Fruit fly (Drosophila melanogaster) whole organism, pupa: ENCODE measurements around the gene Jasper.

Experiments used
- CG9948 ChIP-seq: fragments of 200-800 bp; sonication (Bioruptor generic); optimal IDR thresholded peaks from 2 replicates; lab custom pipeline; 2018; ENCODE audit warnings: missing biosample characterization, mild to moderate bottlenecking, missing genetic modification characterization, moderate library complexity
- Snoo ChIP-seq: fragments of 200-800 bp; sonication (Bioruptor generic); optimal IDR thresholded peaks from 3 replicates; lab custom pipeline; 2017; ENCODE audit warnings: missing biosample characterization, mild to moderate bottlenecking, missing genetic modification characterization, inconsistent platforms
- fd96Ca ChIP-seq: fragments of 200-800 bp; sonication (Bioruptor generic); IDR thresholded peaks from 3 replicates; pipeline ENCODE4 v1.3.6; 2022; ENCODE audit warnings: missing biosample characterization, missing genetic modification characterization

dm6 chr3R:30098229-30098628 lies 45.9 kb downstream of the Jasper start:
- TF ChIP-seq CG9948 (tag; lab: Kevin White, UChicago) (no peak), Snoo (tag; lab: Kevin White, UChicago) (no peak), fd96Ca (GFP tag; lab: Robert Waterston, UW) (no peak)
